Fruit fly (Drosophila melanogaster) whole organism: ENCODE results near the gene Mtp.

Source experiments
- Dll ChIP-seq: fragments of >200 bp; optimal IDR thresholded peaks from 2 replicates; lab custom pipeline; 2017
- EcR ChIP-seq, 2 experiments: fragments of >200 bp; optimal IDR thresholded peaks; 2 replicates each; lab custom pipeline; 2017; ENCODE audit warnings: missing biosample characterization in 2 of 2, missing genetic modification characterization in 2 of 2, missing genetic modification reagents in 2 of 2
- pan ChIP-seq: fragments of >200 bp; optimal IDR thresholded peaks from 2 replicates; lab custom pipeline; 2017
- usp ChIP-seq: fragments of >200 bp; optimal IDR thresholded peaks from 2 replicates; lab custom pipeline; 2017; ENCODE audit warnings: missing biosample characterization, missing genetic modification characterization, mixed read lengths

dm6 chr2L:20936420-20936819 is 13.7 kb upstream of the Mtp start:
- TF ChIP-seq EcR (GFP tag; optimal IDR thresholded peaks at IDR 0.05; lab: Kevin White, UChicago) (no peak), pan (no peak), usp (no peak), Dll (lab: Kevin White, UChicago) (no peak)
